Fruit fly (Drosophila melanogaster): ENCODE data around the gene Dhfr.

Gene Dhfr

DNA sequence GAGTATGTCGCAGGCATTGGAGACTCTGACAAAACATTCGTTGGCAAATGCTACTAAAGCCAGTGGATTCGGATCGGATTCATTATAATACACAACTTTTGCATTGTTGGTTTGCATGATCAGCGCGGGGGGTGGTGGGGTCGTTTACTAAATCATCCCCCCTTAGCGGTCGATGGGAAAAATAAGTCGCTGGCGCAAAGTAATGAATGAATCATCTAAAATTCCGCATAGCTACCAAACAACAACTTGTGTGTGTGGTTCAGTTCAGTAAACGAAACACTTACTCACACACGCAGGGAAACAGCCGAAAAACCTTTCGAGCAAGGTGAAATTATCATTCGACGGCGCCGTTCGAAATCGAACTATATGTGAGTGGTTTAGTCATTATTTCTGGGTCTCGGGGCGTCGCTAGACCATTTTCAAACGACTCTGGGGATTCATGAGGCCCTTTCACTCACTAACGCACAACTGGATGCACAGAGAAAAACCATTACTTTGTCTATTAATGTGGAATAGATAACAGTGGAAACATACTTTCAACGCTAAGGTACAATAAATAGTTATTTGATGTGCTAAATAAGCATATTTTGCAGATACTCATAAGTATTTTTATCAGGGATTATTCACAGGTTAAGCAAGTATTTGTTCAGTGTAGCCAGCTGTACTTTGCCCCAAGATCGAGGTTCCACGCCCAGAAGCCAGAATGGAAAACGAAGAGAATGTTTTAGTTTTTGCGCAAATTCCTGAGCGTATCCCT lies 32.4 kb upstream of the Dhfr start (continued):
- peak; percentile 50 for TF ChIP-seq fd3F (GFP tag; optimal IDR thresholded peaks at IDR 0.05)
- peak; percentile 68 for TF ChIP-seq Antp (GFP tag; optimal IDR thresholded peaks at IDR 0.05)
- peak; percentile 88 for TF ChIP-seq CG17328 (GFP tag; IDR thresholded peaks at IDR 0.05)
- TF ChIP-seq cwo (GFP tag; optimal IDR thresholded peaks at IDR 0.05), result peak; percentile 23
- TF ChIP-seq BEAF-32 (GFP tag; optimal IDR thresholded peaks at IDR 0.05), result no peak
- TF ChIP-seq Nf-YB (GFP tag; optimal IDR thresholded peaks at IDR 0.05), result peak; percentile 27
- TF ChIP-seq Hr3 (GFP tag; optimal IDR thresholded peaks at IDR 0.05), result peak; percentile 34
- no peak for TF ChIP-seq CkIIα-i1 (GFP tag; IDR thresholded peaks at IDR 0.05)
- TF ChIP-seq danr (GFP tag; IDR thresholded peaks at IDR 0.05), result peak; percentile 52; the same call in 1 of the 2 replicates
- peak; percentile 56 for TF ChIP-seq lab (GFP tag; optimal IDR thresholded peaks at IDR 0.05)
- TF ChIP-seq CG10654 (GFP tag; optimal IDR thresholded peaks at IDR 0.05), result peak; percentile 60
- TF ChIP-seq CG9797 (GFP tag; optimal IDR thresholded peaks at IDR 0.05), result no peak
- no peak for TF ChIP-seq CG12104 (GFP tag; optimal IDR thresholded peaks at IDR 0.05)
- TF ChIP-seq Poxn (GFP tag; IDR thresholded peaks at IDR 0.05), result peak; percentile 8; the same call in 1 of the 2 replicates
- peak; percentile 37 for TF ChIP-seq slp2 (GFP tag; optimal IDR thresholded peaks at IDR 0.05)
- peak; percentile 35 for TF ChIP-seq bab2 (GFP tag; optimal IDR thresholded peaks at IDR 0.05)
- TF ChIP-seq CG1602 (GFP tag; optimal IDR thresholded peaks at IDR 0.05), result peak; percentile 49
- peak; percentile 75 for TF ChIP-seq trem (tag; optimal IDR thresholded peaks at IDR 0.05)
- peak; percentile 58 for TF ChIP-seq nau (GFP tag; optimal IDR thresholded peaks at IDR 0.05)
- peak; percentile 67 for TF ChIP-seq CrebB (tag; optimal IDR thresholded peaks at IDR 0.05)
- peak; percentile 62; the same call in 2 of the 3 replicates for TF ChIP-seq sr (GFP tag; IDR thresholded peaks at IDR 0.05)
- peak; percentile 68 for TF ChIP-seq CG2202 (tag; optimal IDR thresholded peaks at IDR 0.05)
- peak; percentile 77; the same call in 2 of the 3 replicates for TF ChIP-seq CG3726 (GFP tag; IDR thresholded peaks at IDR 0.05)
- no peak for TF ChIP-seq Elba2 (GFP tag; optimal IDR thresholded peaks at IDR 0.05)
- no peak for TF ChIP-seq D19B (GFP tag; optimal IDR thresholded peaks at IDR 0.05)
- peak in 1 of 2 experiments; percentile 22 for TF ChIP-seq Pdp1 (GFP tag; optimal IDR thresholded peaks at IDR 0.05)
- TF ChIP-seq lmd (GFP tag; IDR thresholded peaks at IDR 0.05), result peak; percentile 82
- peak; percentile 54 for TF ChIP-seq CG14710 (tag; optimal IDR thresholded peaks at IDR 0.05)
- no peak for TF ChIP-seq CG18619 (GFP tag; optimal IDR thresholded peaks at IDR 0.05)
- TF ChIP-seq CG4707 (GFP tag; optimal IDR thresholded peaks at IDR 0.05), result peak; percentile 81
- peak; percentile 75 for TF ChIP-seq CG2712 (tag; optimal IDR thresholded peaks at IDR 0.05)
- peak; percentile 82 for TF ChIP-seq pnt (GFP tag; optimal IDR thresholded peaks at IDR 0.05)
- peak; percentile 66 for TF ChIP-seq CG9817 (tag; optimal IDR thresholded peaks at IDR 0.05)
- peak; percentile 65 for TF ChIP-seq CG2678 (tag; optimal IDR thresholded peaks at IDR 0.05)
- TF ChIP-seq org-1 (GFP tag; optimal IDR thresholded peaks at IDR 0.05), result no peak
- peak; percentile 75 for TF ChIP-seq CG11247 (GFP tag; IDR thresholded peaks at IDR 0.05)
- peak; percentile 79 for TF ChIP-seq PHDP (tag; optimal IDR thresholded peaks at IDR 0.05)
- peak; percentile 51 for TF ChIP-seq Ravus (GFP tag; IDR thresholded peaks at IDR 0.05)
- no peak for TF ChIP-seq YL-1 (GFP tag; optimal IDR thresholded peaks at IDR 0.05)
- TF ChIP-seq CG6175 (GFP tag; IDR thresholded peaks at IDR 0.05), result 0 out of 3 replicates have a peak, but pooled peaks have one; percentile 16
- peak; percentile 50 for TF ChIP-seq row (GFP tag; IDR thresholded peaks at IDR 0.05)
- TF ChIP-seq CG4820 (GFP tag; optimal IDR thresholded peaks at IDR 0.05), result peak; percentile 40
- TF ChIP-seq CG30020 (tag; optimal IDR thresholded peaks at IDR 0.05), result peak; percentile 33
- peak; percentile 76 for TF ChIP-seq dysf (GFP tag; IDR thresholded peaks at IDR 0.05)
- no peak for TF ChIP-seq CG4424 (GFP tag; optimal IDR thresholded peaks at IDR 0.05)
- peak; percentile 57 for TF ChIP-seq CG5245 (GFP tag; optimal IDR thresholded peaks at IDR 0.05)
- no peak for TF ChIP-seq Deaf1 (tag; optimal IDR thresholded peaks at IDR 0.05)
- no peak for TF ChIP-seq CG14965 (GFP tag; optimal IDR thresholded peaks at IDR 0.05; ENCODE audit: borderline replicate concordance)
- peak; percentile 72 for TF ChIP-seq Aef1 (GFP tag; IDR thresholded peaks at IDR 0.05)
